Worm (Caenorhabditis elegans) whole organism, young adult: ENCODE results near the gene hmp-1.

Experiments
- B0035.1 ChIP-seq: sonication (generic microtip); optimal IDR thresholded peaks from 2 replicates; lab custom pipeline; 2016; ENCODE audit warnings: missing genetic modification characterization, mild to moderate bottlenecking, missing compliant biosample characterization, missing genotype, missing genetic modification reagents
- B0336.3 ChIP-seq: fragments of 200-800 bp; sonication (Bioruptor generic); IDR thresholded peaks from 2 replicates; pipeline ENCODE4 v1.3.6; 2022; ENCODE audit warnings: missing genetic modification characterization, missing compliant biosample characterization
- C17E4.6 ChIP-seq: fragments of 200-800 bp; sonication (Bioruptor generic); IDR thresholded peaks from 2 replicates; pipeline ENCODE4 v1.3.6; 2022; ENCODE audit warnings: missing genetic modification reagents, missing genetic modification characterization, missing compliant biosample characterization
- D2030.7 ChIP-seq: fragments of 200-800 bp; sonication (Bioruptor generic); IDR thresholded peaks from 2 replicates; pipeline ENCODE4 v1.3.6; 2022; ENCODE audit warnings: missing genetic modification reagents, missing genetic modification characterization, missing compliant biosample characterization
- F10E7.11 ChIP-seq: sonication (generic microtip); optimal IDR thresholded peaks from 2 replicates; lab custom pipeline; 2017; ENCODE audit warnings: mild to moderate bottlenecking, missing genetic modification characterization, moderate library complexity, missing compliant biosample characterization
- F33H1.4 ChIP-seq: fragments of 200-800 bp; sonication (Bioruptor generic); IDR thresholded peaks from 2 replicates; pipeline ENCODE4 v1.3.6; 2022; ENCODE audit warnings: missing genetic modification reagents, missing genetic modification characterization, missing compliant biosample characterization
- F55B11.4 ChIP-seq: sonication (generic microtip); optimal IDR thresholded peaks from 2 replicates; lab custom pipeline; 2016; ENCODE audit warnings: missing compliant biosample characterization, missing genetic modification characterization, borderline replicate concordance; ENCODE audit not compliant: insufficient read depth
- Y53G8AR.9 ChIP-seq: fragments of 200-800 bp; sonication (Bioruptor generic); conservative IDR thresholded peaks from 2 replicates; pipeline ENCODE4 v1.3.6; 2022; ENCODE audit warnings: missing genetic modification reagents, missing genetic modification characterization, missing compliant biosample characterization
- Y95B8A.8 ChIP-seq: fragments of 200-800 bp; sonication (Bioruptor generic); IDR thresholded peaks from 2 replicates; pipeline ENCODE4 v1.3.6; 2022; ENCODE audit warnings: missing genetic modification reagents, missing genetic modification characterization, missing compliant biosample characterization
- ZK185.1 ChIP-seq: sonication (generic microtip); optimal IDR thresholded peaks from 2 replicates; lab custom pipeline; 2016; ENCODE audit warnings: mild to moderate bottlenecking, missing genetic modification characterization, missing compliant biosample characterization; ENCODE audit not compliant: poor library complexity, severe bottlenecking
- attf-3 ChIP-seq: fragments of 200-800 bp; sonication (Bioruptor generic); conservative IDR thresholded peaks from 2 replicates; pipeline ENCODE4 v1.3.6; 2022; ENCODE audit warnings: missing genetic modification reagents, missing genetic modification characterization, missing compliant biosample characterization
- attf-6 ChIP-seq: fragments of 200-800 bp; sonication (Bioruptor generic); IDR thresholded peaks from 2 replicates; pipeline ENCODE4 v1.3.6; 2022; ENCODE audit warnings: missing genetic modification reagents, missing genetic modification characterization, missing compliant biosample characterization
- bed-1 ChIP-seq: fragments of 200-800 bp; sonication (Bioruptor generic); IDR thresholded peaks from 2 replicates; pipeline ENCODE4 v1.3.6; 2022; ENCODE audit warnings: missing genetic modification reagents, missing genetic modification characterization, missing compliant biosample characterization
- cebp-1 ChIP-seq, 2 experiments: fragments of 200-800 bp in 1 of 2; sonication (Bioruptor generic) in 1 of 2; sonication (generic microtip) in 1 of 2; IDR thresholded peaks in 1 of 2; optimal IDR thresholded peaks in 1 of 2; 2 replicates each; pipeline versions ENCODE4 v1.3.6 to Lab custom; 2017 to 2022; ENCODE audit warnings: missing compliant biosample characterization in 2 of 2, missing genetic modification characterization in 2 of 2, mild to moderate bottlenecking in 1 of 2, missing genetic modification reagents in 1 of 2, moderate library complexity in 1 of 2
- ceh-100 ChIP-seq: fragments of 200-800 bp; sonication (Bioruptor generic); IDR thresholded peaks from 2 replicates; pipeline ENCODE4 v1.3.6; 2022; ENCODE audit warnings: missing genetic modification reagents, missing genetic modification characterization, missing compliant biosample characterization
- ceh-79 ChIP-seq: sonication (generic microtip); optimal IDR thresholded peaks from 2 replicates; lab custom pipeline; 2017; ENCODE audit warnings: mild to moderate bottlenecking, missing genetic modification characterization, missing compliant biosample characterization
- ceh-91 ChIP-seq: fragments of 200-800 bp; sonication (Bioruptor generic); IDR thresholded peaks from 2 replicates; pipeline ENCODE4 v1.3.6; 2022; ENCODE audit warnings: missing genetic modification reagents, missing genetic modification characterization, missing compliant biosample characterization
- dpff-1 ChIP-seq: sonication (generic microtip); optimal IDR thresholded peaks from 2 replicates; lab custom pipeline; 2017; ENCODE audit warnings: mild to moderate bottlenecking, missing genetic modification characterization, missing compliant biosample characterization
- hlh-12 ChIP-seq: sonication (generic microtip); optimal IDR thresholded peaks from 2 replicates; lab custom pipeline; 2016; ENCODE audit warnings: missing genetic modification characterization, missing compliant biosample characterization
- hmg-1.2 ChIP-seq: fragments of 200-800 bp; sonication (Bioruptor generic); IDR thresholded peaks from 2 replicates; pipeline ENCODE4 v1.3.6; 2022; ENCODE audit warnings: missing genetic modification reagents, missing genetic modification characterization, missing compliant biosample characterization
- hrde-1 ChIP-seq: sonication (generic microtip); optimal IDR thresholded peaks from 2 replicates; lab custom pipeline; 2016; ENCODE audit warnings: missing genetic modification characterization, mild to moderate bottlenecking, missing compliant biosample characterization, moderate library complexity, missing genotype, missing genetic modification reagents, borderline replicate concordance
- let-607 ChIP-seq, 2 experiments: fragments of 200-800 bp in 1 of 2; sonication (Bioruptor generic) in 1 of 2; sonication (generic microtip) in 1 of 2; optimal IDR thresholded peaks; 2 replicates each; lab custom pipeline; 2016 to 2018; ENCODE audit warnings: mild to moderate bottlenecking in 2 of 2, missing compliant biosample characterization in 2 of 2, missing genetic modification characterization in 2 of 2, moderate library complexity in 2 of 2, missing genotype in 1 of 2
- lin-40 ChIP-seq: sonication (generic microtip); optimal IDR thresholded peaks from 2 replicates; lab custom pipeline; 2016; ENCODE audit warnings: missing genetic modification characterization, mild to moderate bottlenecking, missing compliant biosample characterization, missing genotype, missing genetic modification reagents
- lin-54 ChIP-seq: fragments of 200-800 bp; sonication (Bioruptor generic); optimal IDR thresholded peaks from 2 replicates; lab custom pipeline; 2018; ENCODE audit warnings: mild to moderate bottlenecking, missing genetic modification characterization, missing compliant biosample characterization
- lsy-27 ChIP-seq: sonication (generic microtip); optimal IDR thresholded peaks from 2 replicates; lab custom pipeline; 2017; ENCODE audit warnings: missing genetic modification characterization, mild to moderate bottlenecking, missing compliant biosample characterization, antibody characterized with exemption, missing genotype, borderline replicate concordance; ENCODE audit not compliant: insufficient read depth
- mcd-1 ChIP-seq: fragments of 200-800 bp; sonication (Bioruptor generic); IDR thresholded peaks from 2 replicates; pipeline ENCODE4 v1.3.6; 2022; ENCODE audit warnings: missing genetic modification reagents, missing genetic modification characterization, missing compliant biosample characterization
- mes-4 ChIP-seq: sonication (generic microtip); optimal IDR thresholded peaks from 2 replicates; lab custom pipeline; 2016; ENCODE audit warnings: missing genotype, missing genetic modification characterization, missing compliant biosample characterization
- nhr-27 ChIP-seq: fragments of 200-800 bp; sonication (Bioruptor generic); optimal IDR thresholded peaks from 2 replicates; lab custom pipeline; 2018; ENCODE audit warnings: mild to moderate bottlenecking, missing genetic modification characterization, moderate library complexity, missing compliant biosample characterization
- nhr-90 ChIP-seq: sonication (generic microtip); optimal IDR thresholded peaks from 2 replicates; lab custom pipeline; 2016; ENCODE audit warnings: missing genotype, mild to moderate bottlenecking, missing genetic modification characterization, missing compliant biosample characterization
- pbrm-1 ChIP-seq: fragments of 200-800 bp; sonication (Bioruptor generic); IDR thresholded peaks from 2 replicates; pipeline ENCODE4 v1.3.6; 2022; ENCODE audit warnings: missing genetic modification reagents, missing genetic modification characterization, missing compliant biosample characterization
- rcor-1 ChIP-seq: fragments of 200-800 bp; sonication (Bioruptor generic); IDR thresholded peaks from 2 replicates; pipeline ENCODE4 v1.3.6; 2022; ENCODE audit warnings: missing genetic modification reagents, missing genetic modification characterization, missing compliant biosample characterization
- rec-8 ChIP-seq, 2 experiments: sonication (generic microtip); optimal IDR thresholded peaks; 2 replicates each; lab custom pipeline; 2016; ENCODE audit warnings: mild to moderate bottlenecking in 2 of 2, missing genetic modification characterization in 2 of 2, missing genetic modification reagents in 2 of 2, missing genotype in 2 of 2, missing biosample characterization in 1 of 2, missing compliant biosample characterization in 1 of 2, moderate library complexity in 1 of 2
- repo-1 ChIP-seq: sonication (generic microtip); optimal IDR thresholded peaks from 2 replicates; lab custom pipeline; 2017; ENCODE audit warnings: mild to moderate bottlenecking, missing genetic modification characterization, missing compliant biosample characterization
- sdz-38 ChIP-seq: sonication (generic microtip); optimal IDR thresholded peaks from 2 replicates; lab custom pipeline; 2016; ENCODE audit warnings: missing genotype, missing genetic modification characterization, missing compliant biosample characterization
- snpc-1.1 ChIP-seq: sonication (generic microtip); optimal IDR thresholded peaks from 2 replicates; lab custom pipeline; 2017; ENCODE audit warnings: missing genetic modification characterization, mild to moderate bottlenecking, missing compliant biosample characterization, antibody characterized with exemption, moderate library complexity, missing genotype, missing genetic modification reagents; ENCODE audit not compliant: insufficient read depth
- snpc-3.4 ChIP-seq: sonication (generic microtip); optimal IDR thresholded peaks from 2 replicates; lab custom pipeline; 2017; ENCODE audit warnings: missing genetic modification characterization, mild to moderate bottlenecking, missing compliant biosample characterization, antibody characterized with exemption, moderate library complexity, missing genotype, missing genetic modification reagents
- somi-1 ChIP-seq: fragments of 200-800 bp; sonication (Bioruptor generic); optimal IDR thresholded peaks from 2 replicates; lab custom pipeline; 2018; ENCODE audit warnings: mild to moderate bottlenecking, missing genetic modification characterization, missing compliant biosample characterization
- unc-130 ChIP-seq: sonication (generic microtip); optimal IDR thresholded peaks from 2 replicates; lab custom pipeline; 2016; ENCODE audit warnings: missing genetic modification reagents, missing genetic modification characterization, missing compliant biosample characterization
- xnd-1 ChIP-seq: sonication (generic microtip); optimal IDR thresholded peaks from 2 replicates; lab custom pipeline; 2016; ENCODE audit warnings: missing genotype, missing genetic modification reagents, missing genetic modification characterization, missing compliant biosample characterization
- zfh-2 ChIP-seq: fragments of 200-800 bp; sonication (Bioruptor generic); conservative IDR thresholded peaks from 2 replicates; pipeline ENCODE4 v1.3.6; 2022; ENCODE audit warnings: missing genetic modification reagents, missing genetic modification characterization, missing compliant biosample characterization
- ztf-26 ChIP-seq: sonication (generic microtip); optimal IDR thresholded peaks from 2 replicates; lab custom pipeline; 2017; ENCODE audit warnings: missing genetic modification characterization, missing compliant biosample characterization
- ztf-3 ChIP-seq: fragments of 200-800 bp; sonication (Bioruptor generic); optimal IDR thresholded peaks from 2 replicates; lab custom pipeline; 2018; ENCODE audit warnings: mild to moderate bottlenecking, missing genetic modification characterization, missing compliant biosample characterization

The hmp-1 gene

DNA sequence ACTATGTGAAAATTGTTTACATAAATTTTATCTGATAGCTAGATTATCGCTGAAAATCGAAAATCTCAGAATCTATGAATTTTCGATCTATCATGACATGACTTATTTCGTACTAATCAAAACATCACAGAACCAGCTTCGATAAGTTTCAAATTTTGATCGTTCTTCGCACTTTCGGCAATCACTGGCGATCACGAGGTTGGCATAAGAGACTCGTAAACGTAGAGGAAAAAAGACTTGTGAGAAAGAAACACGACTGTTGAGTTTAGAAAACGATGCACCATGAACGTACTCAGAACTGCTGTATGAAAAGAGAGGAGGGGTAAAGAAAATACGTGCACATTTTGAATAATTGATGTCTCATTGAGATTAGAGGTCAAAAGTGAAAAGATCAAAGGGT, 21.7 kb upstream of the hmp-1 start (continued):
- TF ChIP-seq D2030.7 (GFP tag; lab: Robert Waterston, UW) (no peak), lin-54 (GFP tag; lab: Kevin White, UChicago) (peak; percentile 67), rec-8 (tag; optimal IDR thresholded peaks at IDR 0.05; lab: Kevin White, UChicago) (no peak), F33H1.4 (no peak), Y53G8AR.9 (GFP tag; lab: Robert Waterston, UW) (0 out of 2 replicates have a peak, but pooled peaks have one; percentile 39), mcd-1 (GFP tag; lab: Robert Waterston, UW) (peak; percentile 43; the same call in 1 of the 2 replicates), sdz-38 (tag; lab: Kevin White, UChicago) (no peak), hlh-12 (no peak), cebp-1 (GFP tag; IDR thresholded peaks at IDR 0.05; lab: Robert Waterston, UW) (no peak), cebp-1 (tag; optimal IDR thresholded peaks at IDR 0.05; lab: Kevin White, UChicago) (peak; percentile 72), F10E7.11 (tag; lab: Kevin White, UChicago) (no peak), ztf-26 (tag; lab: Kevin White, UChicago) (peak; percentile 38), somi-1 (peak; percentile 60), mes-4 (tag; lab: Kevin White, UChicago) (no peak), lsy-27 (tag; lab: Kevin White, UChicago) (no peak), repo-1 (tag; lab: Kevin White, UChicago) (peak; percentile 45), F55B11.4 (tag; lab: Kevin White, UChicago) (no peak), zfh-2 (GFP tag; lab: Robert Waterston, UW) (no peak), attf-6 (no peak), B0035.1 (tag; lab: Kevin White, UChicago) (no peak), B0336.3 (GFP tag; lab: Robert Waterston, UW) (peak; percentile 50; the same call in 1 of the 2 replicates), let-607 (tag; optimal IDR thresholded peaks at IDR 0.05; lab: Kevin White, UChicago) (peak in 1 of 2 experiments; percentile 50), nhr-90 (tag; lab: Kevin White, UChicago) (peak; percentile 14)

DNA sequence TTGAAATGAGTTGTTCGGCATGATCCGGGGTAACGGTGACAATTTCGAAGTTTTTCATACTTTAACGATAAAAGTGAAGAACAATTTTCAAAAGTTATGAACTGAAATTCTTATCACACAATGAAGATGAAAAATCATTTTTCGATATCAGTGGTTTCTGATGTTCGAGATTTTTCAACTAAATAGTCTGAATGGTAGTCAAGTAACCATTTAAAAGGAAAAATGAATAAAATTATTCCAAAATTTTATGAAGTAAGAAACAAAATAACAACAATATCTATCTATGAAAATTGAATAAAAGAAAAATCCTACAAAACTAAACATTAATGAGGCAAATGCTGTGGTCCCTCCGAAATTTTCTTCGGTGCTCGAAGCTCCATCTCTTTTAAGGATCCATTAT, 20.0 kb upstream of the hmp-1 start, which contains the start of gene D2023.4:
Gene D2023.4 (minus strand): TSS at position 101 of the 400 bp plus-strand sequence.
- TF ChIP-seq ceh-79 (tag; lab: Kevin White, UChicago) (no peak), Y95B8A.8 (GFP tag; lab: Robert Waterston, UW) (no peak), lin-40 (tag; lab: Kevin White, UChicago) (no peak), ztf-3 (GFP tag; lab: Kevin White, UChicago) (no peak), ceh-91 (GFP tag; lab: Robert Waterston, UW) (no peak), xnd-1 (tag; lab: Kevin White, UChicago) (no peak), unc-130 (GFP tag; lab: Kevin White, UChicago) (no peak)

DNA sequence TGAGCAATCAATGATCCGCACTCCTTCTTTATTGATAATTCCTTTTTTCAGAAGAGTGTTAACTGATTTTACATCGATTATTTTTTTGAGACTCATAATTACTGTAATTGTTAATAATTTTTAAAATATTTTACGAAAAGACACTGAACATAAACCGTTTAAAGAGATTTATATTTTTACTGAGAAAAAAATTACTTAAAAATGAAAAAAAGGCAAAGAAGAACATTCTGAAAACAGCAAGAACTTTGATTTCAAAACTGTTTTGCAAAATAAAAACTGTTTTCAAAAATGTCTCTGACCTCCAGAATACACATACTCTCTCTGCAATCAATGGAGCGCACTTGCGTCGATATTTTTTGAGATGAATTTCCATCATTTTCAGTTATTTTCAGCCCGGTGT, 18.7 kb upstream of the hmp-1 start, which contains the start of the genes mpst-1 and D2023.6:
Gene mpst-1 (minus strand): TSS at position 101 of the 400 bp plus-strand sequence.
Gene D2023.6 (plus strand): TSS at position 388 of the 400 bp plus-strand sequence.
- TF ChIP-seq attf-3 (GFP tag; lab: Robert Waterston, UW) (no peak), xnd-1 (tag; lab: Kevin White, UChicago) (no peak), attf-6 (no peak), hmg-1.2 (GFP tag; lab: Robert Waterston, UW) (peak; percentile 74; the same call in 1 of the 2 replicates), snpc-3.4 (no peak)

DNA sequence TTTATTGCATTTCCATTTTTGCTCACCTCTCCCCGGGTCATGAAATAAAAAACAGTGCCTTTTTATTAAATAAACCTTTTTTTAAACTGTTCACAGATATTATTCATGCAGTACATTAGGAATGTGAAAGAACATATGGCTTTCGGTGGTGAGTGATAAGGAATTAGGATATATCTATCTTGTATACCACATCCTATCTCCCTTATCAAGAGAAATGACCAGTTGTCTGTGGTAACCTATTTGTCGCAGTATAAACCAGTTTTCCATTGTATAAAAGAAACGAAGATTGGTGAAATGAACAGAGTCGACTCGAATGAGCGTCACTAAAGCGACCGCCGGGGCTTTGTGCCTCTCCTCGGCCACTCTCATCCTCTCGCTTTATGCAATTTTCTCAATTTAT, 16.4 kb upstream of the hmp-1 start, which contains the start of gene col-158:
Gene col-158 (plus strand): TSS at position 301 of the 400 bp plus-strand sequence.
- no peak for TF ChIP-seq F55B11.4 (tag; lab: Kevin White, UChicago)
- TF ChIP-seq pbrm-1 (GFP tag; lab: Robert Waterston, UW), result no peak
- TF ChIP-seq snpc-1.1 (tag; lab: Kevin White, UChicago), result no peak
- TF ChIP-seq nhr-27 (tag; lab: Kevin White, UChicago), result no peak
- no peak for TF ChIP-seq C17E4.6
- no peak for TF ChIP-seq dpff-1 (tag; lab: Kevin White, UChicago)
- TF ChIP-seq bed-1, result no peak
- no peak for TF ChIP-seq hrde-1 (tag; lab: Kevin White, UChicago)
- no peak for TF ChIP-seq rcor-1 (GFP tag; lab: Robert Waterston, UW)
- no peak for TF ChIP-seq ZK185.1 (tag; lab: Kevin White, UChicago)
- TF ChIP-seq rec-8 (tag; optimal IDR thresholded peaks at IDR 0.05; lab: Kevin White, UChicago), result no peak
- no peak for TF ChIP-seq ceh-100 (GFP tag; lab: Robert Waterston, UW)
